Worm (Caenorhabditis elegans) whole organism, early embryonic: ENCODE measurements around the gene F35H10.5.
A peak's percentile ranks its signal among the peaks of the same experiment; 100 is the strongest.

Experiments used
- B0310.2 ChIP-seq: sonication (generic microtip); optimal IDR thresholded peaks from 2 replicates; lab custom pipeline; 2016; ENCODE audit warnings: mild to moderate bottlenecking, missing genetic modification characterization, missing compliant biosample characterization
- F13C5.2 ChIP-seq: sonication (generic microtip); optimal IDR thresholded peaks from 2 replicates; lab custom pipeline; 2017; ENCODE audit warnings: mild to moderate bottlenecking, missing genetic modification characterization, inconsistent platforms, missing compliant biosample characterization
- aly-1 ChIP-seq: sonication (generic microtip); optimal IDR thresholded peaks from 2 replicates; lab custom pipeline; 2016; ENCODE audit warnings: missing genetic modification characterization, missing compliant biosample characterization
- ama-1 ChIP-seq: fragments of 150-350 bp; optimal IDR thresholded peaks from 2 replicates; lab custom pipeline; 2014
- ceh-13 ChIP-seq: fragments of 200-800 bp; sonication (Bioruptor generic); optimal IDR thresholded peaks from 2 replicates; lab custom pipeline; 2018; ENCODE audit warnings: mild to moderate bottlenecking, missing genetic modification characterization, missing compliant biosample characterization
- ceh-36 ChIP-seq: sonication (generic microtip); optimal IDR thresholded peaks from 2 replicates; lab custom pipeline; 2016; ENCODE audit warnings: missing genetic modification characterization, inconsistent platforms, missing compliant biosample characterization
- ets-7 ChIP-seq: sonication (generic microtip); optimal IDR thresholded peaks from 2 replicates; lab custom pipeline; 2016; ENCODE audit warnings: missing genotype, missing genetic modification characterization, missing compliant biosample characterization
- flt-1 ChIP-seq: fragments of 200-800 bp; sonication (Bioruptor generic); IDR thresholded peaks from 2 replicates; pipeline ENCODE4 v1.3.6; 2022; ENCODE audit warnings: missing genetic modification characterization, missing compliant biosample characterization
- hmbx-1 ChIP-seq: sonication (generic microtip); optimal IDR thresholded peaks from 2 replicates; lab custom pipeline; 2016; ENCODE audit warnings: mild to moderate bottlenecking, missing genetic modification characterization, missing compliant biosample characterization
- hmg-4 ChIP-seq: fragments of 200-800 bp; sonication (Bioruptor generic); optimal IDR thresholded peaks from 2 replicates; lab custom pipeline; 2018; ENCODE audit warnings: mild to moderate bottlenecking, missing genetic modification characterization, missing compliant biosample characterization
- hnd-1 ChIP-seq: sonication (generic microtip); optimal IDR thresholded peaks from 2 replicates; lab custom pipeline; 2016; ENCODE audit warnings: missing genetic modification characterization, missing compliant biosample characterization
- pes-1 ChIP-seq: fragments of 200-800 bp; sonication (Bioruptor generic); IDR thresholded peaks from 2 replicates; pipeline ENCODE4 v1.3.6; 2022; ENCODE audit warnings: missing genetic modification reagents, missing genetic modification characterization, missing compliant biosample characterization
- scrt-1 ChIP-seq: fragments of 200-800 bp; sonication (Bioruptor generic); IDR thresholded peaks from 2 replicates; pipeline ENCODE4 v1.3.6; 2022; ENCODE audit warnings: missing genetic modification characterization, missing compliant biosample characterization
- sea-1 ChIP-seq: fragments of 200-800 bp; sonication (Bioruptor generic); conservative IDR thresholded peaks from 2 replicates; pipeline ENCODE4 v1.3.6; 2022; ENCODE audit warnings: missing genetic modification characterization, missing compliant biosample characterization
- tbx-11 ChIP-seq: fragments of 200-800 bp; sonication (Bioruptor generic); IDR thresholded peaks from 2 replicates; pipeline ENCODE4 v1.3.6; 2022; ENCODE audit warnings: missing genetic modification characterization, missing compliant biosample characterization
- tbx-37 ChIP-seq: fragments of 200-800 bp; sonication (Bioruptor generic); conservative IDR thresholded peaks from 2 replicates; pipeline ENCODE4 v1.3.6; 2022; ENCODE audit warnings: missing genetic modification reagents, missing genetic modification characterization, missing compliant biosample characterization
- tra-4 ChIP-seq: sonication (generic microtip); optimal IDR thresholded peaks from 2 replicates; lab custom pipeline; 2017; ENCODE audit warnings: missing genetic modification characterization, missing compliant biosample characterization

F35H10.5 gene

ce11 chrIV:8286352-8286751 lies 14.2 kb upstream of the F35H10.5 start, which contains the start of gene K07H8.9:
K07H8.9 (minus strand) TSS chrIV:8286476.
- TF ChIP-seq F13C5.2 (no peak), tra-4 (no peak), sea-1 (GFP tag; lab: Robert Waterston, UW) (no peak), hnd-1 (tag; lab: Kevin White, UChicago) (no peak), ets-7 (tag; lab: Kevin White, UChicago) (no peak), scrt-1 (GFP tag; lab: Robert Waterston, UW) (no peak), tbx-37 (GFP tag; lab: Robert Waterston, UW) (no peak), tbx-11 (no peak), hmg-4 (GFP tag; lab: Kevin White, UChicago) (no peak), aly-1 (tag; lab: Kevin White, UChicago) (no peak), ceh-36 (tag; lab: Kevin White, UChicago) (no peak), ceh-13 (no peak), B0310.2 (tag; lab: Kevin White, UChicago) (no peak), pes-1 (GFP tag; lab: Robert Waterston, UW) (no peak), hmbx-1 (no peak), flt-1 (GFP tag; lab: Robert Waterston, UW) (no peak), ama-1 (no peak)

- TF ChIP-seq flt-1 (GFP tag; lab: Robert Waterston, UW) = no peak
- no peak for TF ChIP-seq aly-1 (tag; lab: Kevin White, UChicago)
Observed at ce11 chrIV:8287287-8287686, 13.3 kb upstream of the F35H10.5 start.

- TF ChIP-seq hnd-1 (tag; lab: Kevin White, UChicago) (no peak), sea-1 (GFP tag; lab: Robert Waterston, UW) (0 out of 2 replicates have a peak, but pooled peaks have one; percentile 10)
Observed at ce11 chrIV:8289105-8289504, 11.5 kb upstream of the F35H10.5 start.

ce11 chrIV:8289505-8289579 lies 11.2 kb upstream of the F35H10.5 start, which contains the start of gene nucl-1:
nucl-1 (minus strand) TSS chrIV:8289530.
- no peak for TF ChIP-seq hnd-1 (tag; lab: Kevin White, UChicago)

DNA sequence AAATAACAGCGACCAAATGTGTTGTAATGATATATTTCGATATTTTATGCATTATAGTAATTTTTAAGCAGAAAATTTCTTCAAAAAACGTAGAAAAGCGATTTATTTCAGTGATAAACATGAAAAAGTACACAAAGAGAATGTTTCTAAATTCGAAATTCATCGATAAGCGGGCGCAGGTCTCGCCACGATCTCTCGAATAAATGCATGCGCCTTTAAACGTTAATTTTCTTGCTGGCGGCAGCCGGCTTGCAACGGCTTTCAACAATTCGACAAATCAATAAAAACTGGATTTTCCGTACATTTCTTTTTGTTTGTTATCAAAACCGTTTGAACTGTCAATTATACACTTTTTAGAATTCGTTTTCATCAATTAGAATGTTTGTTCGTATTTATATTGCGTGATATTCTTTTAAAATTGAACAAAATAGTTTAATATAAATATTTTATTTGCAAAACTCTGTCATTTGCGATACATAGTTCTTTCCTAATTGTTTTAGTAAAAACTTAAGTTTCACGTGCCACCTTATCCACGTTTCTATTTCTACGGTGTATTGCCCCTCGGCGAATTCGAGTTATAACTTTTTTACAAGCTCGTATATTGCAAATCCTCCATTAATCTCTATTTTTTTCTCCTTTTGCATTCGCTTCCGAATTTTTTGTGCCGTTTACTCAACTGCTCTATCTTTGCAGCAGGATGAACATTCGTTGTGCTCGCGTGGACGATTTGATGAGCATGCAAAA lies 10.8 kb upstream of the F35H10.5 start, which contains the start of gene daf-31:
Gene daf-31, plus strand, starts transcription at position 694 of the 744 bp plus-strand sequence.
- TF ChIP-seq ceh-36 (tag; lab: Kevin White, UChicago) = no peak
- TF ChIP-seq sea-1 (GFP tag; lab: Robert Waterston, UW) = 0 out of 2 replicates have a peak, but pooled peaks have one; percentile 5

DNA sequence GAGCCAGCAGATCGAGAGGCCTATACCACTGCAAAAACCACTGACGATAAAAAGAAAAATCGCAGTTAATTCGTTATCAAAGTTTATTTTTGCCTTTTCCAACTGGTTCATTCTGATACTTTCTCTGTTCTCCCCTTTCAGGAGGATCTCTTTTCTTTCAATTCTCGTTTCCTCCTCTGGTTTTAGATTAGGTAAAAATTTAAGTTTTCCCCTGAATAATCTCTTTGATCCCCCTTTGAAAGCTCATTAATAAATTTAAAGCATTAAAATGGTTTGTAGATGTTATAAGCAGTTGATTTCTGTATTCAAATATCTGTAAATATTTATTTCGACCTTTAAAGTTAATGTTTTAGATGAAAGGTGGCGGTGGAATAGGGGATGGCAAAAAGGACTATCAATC lies 9.3 kb upstream of the F35H10.5 start, which contains the start of gene K07H8.2:
Gene K07H8.2, plus strand, starts transcription at position 301 of the 400 bp plus-strand sequence.
- TF ChIP-seq ets-7 (tag; lab: Kevin White, UChicago) = no peak

- TF ChIP-seq F13C5.2 = no peak
- TF ChIP-seq aly-1 (tag; lab: Kevin White, UChicago) = no peak
- TF ChIP-seq hmg-4 (GFP tag; lab: Kevin White, UChicago) = no peak
- no peak for TF ChIP-seq pes-1 (GFP tag; lab: Robert Waterston, UW)
- TF ChIP-seq tbx-11 = no peak
- no peak for TF ChIP-seq ama-1
- no peak for TF ChIP-seq tra-4
- TF ChIP-seq scrt-1 (GFP tag; lab: Robert Waterston, UW) = no peak
- no peak for TF ChIP-seq hmbx-1
- TF ChIP-seq B0310.2 (tag; lab: Kevin White, UChicago) = no peak
- no peak for TF ChIP-seq ets-7 (tag; lab: Kevin White, UChicago)
- no peak for TF ChIP-seq flt-1 (GFP tag; lab: Robert Waterston, UW)
- TF ChIP-seq tbx-37 (GFP tag; lab: Robert Waterston, UW) = no peak
- TF ChIP-seq sea-1 (GFP tag; lab: Robert Waterston, UW) = no peak
- TF ChIP-seq hnd-1 (tag; lab: Kevin White, UChicago) = no peak
- TF ChIP-seq ceh-13 = no peak
- no peak for TF ChIP-seq ceh-36 (tag; lab: Kevin White, UChicago)
Observed at ce11 chrIV:8294650-8295049, 5.9 kb upstream of the F35H10.5 start, which contains the start of gene tbce-1. tbce-1 (plus strand) TSS chrIV:8294690.

DNA sequence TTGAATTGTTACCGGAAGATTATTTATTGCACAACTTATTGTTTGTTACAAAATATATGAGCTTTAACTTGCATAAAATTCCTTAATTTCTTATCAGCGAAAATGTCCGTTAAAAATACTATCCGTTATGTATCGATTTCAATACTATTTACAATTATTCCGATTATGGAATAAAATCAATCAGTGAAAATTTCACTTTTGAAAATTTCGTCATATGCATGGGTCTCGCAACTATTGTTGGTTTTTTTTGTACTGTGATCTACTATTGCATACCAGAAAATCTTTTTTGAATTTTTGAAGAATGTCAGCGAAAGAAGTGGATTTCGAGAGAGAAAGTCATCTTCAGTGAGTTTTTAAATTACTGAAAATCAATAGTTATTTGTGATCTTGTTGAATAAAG lies 3.4 kb upstream of the F35H10.5 start, which contains the start of gene nprl-3:
Gene nprl-3, plus strand, starts transcription at position 301 of the 400 bp plus-strand sequence.
- no peak for TF ChIP-seq ceh-13
- no peak for TF ChIP-seq ceh-36 (tag; lab: Kevin White, UChicago)
- no peak for TF ChIP-seq sea-1 (GFP tag; lab: Robert Waterston, UW)
- no peak for TF ChIP-seq scrt-1 (GFP tag; lab: Robert Waterston, UW)
- TF ChIP-seq tra-4 = no peak
- no peak for TF ChIP-seq ama-1
- no peak for TF ChIP-seq tbx-11
- no peak for TF ChIP-seq B0310.2 (tag; lab: Kevin White, UChicago)
- no peak for TF ChIP-seq F13C5.2
- TF ChIP-seq flt-1 (GFP tag; lab: Robert Waterston, UW) = no peak
- no peak for TF ChIP-seq pes-1 (GFP tag; lab: Robert Waterston, UW)
- no peak for TF ChIP-seq aly-1 (tag; lab: Kevin White, UChicago)
- no peak for TF ChIP-seq hmg-4 (GFP tag; lab: Kevin White, UChicago)
- no peak for TF ChIP-seq ets-7 (tag; lab: Kevin White, UChicago)
- no peak for TF ChIP-seq hmbx-1
- no peak for TF ChIP-seq tbx-37 (GFP tag; lab: Robert Waterston, UW)
- TF ChIP-seq hnd-1 (tag; lab: Kevin White, UChicago) = no peak

ce11 chrIV:8299636-8300035 lies 932 bp upstream of the F35H10.5 start, which contains the start of gene F35H10.6:
F35H10.6 (plus strand) TSS chrIV:8299936.
- TF ChIP-seq tbx-11 (no peak), ama-1 (no peak), ets-7 (tag; lab: Kevin White, UChicago) (no peak), B0310.2 (tag; lab: Kevin White, UChicago) (no peak)
